Worm (Caenorhabditis elegans) whole organism, L1 larva: ENCODE measurements around the gene gld-3.

Source experiments
- ama-1 ChIP-seq: fragments of 150-350 bp; optimal IDR thresholded peaks from 2 replicates; lab custom pipeline; 2014
- ceh-8 ChIP-seq: fragments of 200-800 bp; sonication (Bioruptor generic); optimal IDR thresholded peaks from 2 replicates; lab custom pipeline; 2018; ENCODE audit warnings: mild to moderate bottlenecking, missing genetic modification characterization, moderate library complexity, missing compliant biosample characterization
- dsc-1 ChIP-seq: sonication (generic microtip); optimal IDR thresholded peaks from 2 replicates; lab custom pipeline; 2016; ENCODE audit warnings: mild to moderate bottlenecking, missing genetic modification characterization, missing compliant biosample characterization
- efl-1 ChIP-seq, 4 experiments: fragments of 150-350 bp; optimal IDR thresholded peaks in 3 of 4; peaks in 1 of 4; 1 replicate in 1 of 4; 2 replicates in 3 of 4; lab custom pipeline; 2014; ENCODE audit warnings: missing biosample characterization in 2 of 4, missing genetic modification characterization in 2 of 4, missing genetic modification reagents in 2 of 4
- efl-3 ChIP-seq: fragments of 200-800 bp; sonication (Bioruptor generic); optimal IDR thresholded peaks from 2 replicates; lab custom pipeline; 2018; ENCODE audit warnings: mild to moderate bottlenecking, missing genetic modification characterization, missing compliant biosample characterization
- egl-27 ChIP-seq, 2 experiments: fragments of 150-350 bp in 1 of 2; sonication (generic microtip); optimal IDR thresholded peaks; 3 replicates each; lab custom pipeline; 2017 to 2018; ENCODE audit warnings: missing biosample characterization in 2 of 2, missing genetic modification characterization in 2 of 2, missing genetic modification reagents in 2 of 2
- elt-2 ChIP-seq: sonication (generic microtip); optimal IDR thresholded peaks from 2 replicates; lab custom pipeline; 2016; ENCODE audit warnings: missing genetic modification characterization, mild to moderate bottlenecking, inconsistent platforms, missing compliant biosample characterization, missing genetic modification reagents
- elt-3 ChIP-seq, 6 experiments: fragments of 150-350 bp in 1 of 6; sonication (generic microtip); optimal IDR thresholded peaks; 2 replicates each; lab custom pipeline; 2017 to 2018; ENCODE audit warnings: missing biosample characterization in 6 of 6, missing genetic modification characterization in 6 of 6, inconsistent platforms in 1 of 6
- ets-5 ChIP-seq: fragments of 200-800 bp; sonication (Bioruptor generic); IDR thresholded peaks from 2 replicates; pipeline ENCODE4 v1.3.6; 2022; ENCODE audit warnings: missing genetic modification characterization, missing compliant biosample characterization
- fkh-8 ChIP-seq: sonication (generic microtip); optimal IDR thresholded peaks from 2 replicates; lab custom pipeline; 2016; ENCODE audit warnings: mild to moderate bottlenecking, missing genetic modification characterization, missing compliant biosample characterization
- grh-1 ChIP-seq: fragments of 200-800 bp; sonication (Bioruptor generic); IDR thresholded peaks from 2 replicates; pipeline ENCODE4 v1.3.6; 2022; ENCODE audit warnings: missing genetic modification reagents, missing genetic modification characterization, missing compliant biosample characterization
- hlh-4 ChIP-seq: sonication (generic microtip); optimal IDR thresholded peaks from 2 replicates; lab custom pipeline; 2016; ENCODE audit warnings: mild to moderate bottlenecking, missing genetic modification characterization, missing compliant biosample characterization
- lin-35 ChIP-seq, 2 experiments: fragments of 150-350 bp; optimal IDR thresholded peaks; 2 replicates each; lab custom pipeline; 2014; ENCODE audit warnings: missing biosample characterization in 2 of 2, missing genetic modification characterization in 2 of 2, missing genetic modification reagents in 2 of 2
- lin-39 ChIP-seq: fragments of 150-350 bp; optimal IDR thresholded peaks from 2 replicates; lab custom pipeline; 2014; ENCODE audit warnings: missing biosample characterization, missing genetic modification reagents, missing genetic modification characterization
- lir-3 ChIP-seq: sonication (generic microtip); optimal IDR thresholded peaks from 2 replicates; lab custom pipeline; 2016; ENCODE audit warnings: mild to moderate bottlenecking, missing genetic modification characterization, moderate library complexity, missing compliant biosample characterization; ENCODE audit not compliant: poor library complexity
- lsy-2 ChIP-seq, 2 experiments: fragments of 150-350 bp; optimal IDR thresholded peaks; 2 replicates each; lab custom pipeline; 2014; ENCODE audit warnings: missing biosample characterization in 2 of 2, missing genetic modification characterization in 2 of 2
- mab-9 ChIP-seq: fragments of 200-800 bp; sonication (Bioruptor generic); IDR thresholded peaks from 2 replicates; pipeline ENCODE4 v1.3.6; 2022; ENCODE audit warnings: missing genetic modification reagents, missing genetic modification characterization, missing compliant biosample characterization
- mdl-1 ChIP-seq, 2 experiments: fragments of 150-350 bp; optimal IDR thresholded peaks; 2 replicates each; lab custom pipeline; 2014 to 2017; ENCODE audit warnings: missing biosample characterization in 2 of 2, missing genetic modification characterization in 2 of 2, inconsistent platforms in 1 of 2
- mef-2 ChIP-seq: fragments of 150-350 bp; optimal IDR thresholded peaks from 2 replicates; lab custom pipeline; 2014; ENCODE audit warnings: missing biosample characterization, missing genetic modification characterization
- mep-1 ChIP-seq: fragments of 150-350 bp; optimal IDR thresholded peaks from 2 replicates; lab custom pipeline; 2014; ENCODE audit warnings: missing biosample characterization, missing genetic modification characterization
- nhr-11 ChIP-seq: fragments of 150-350 bp; optimal IDR thresholded peaks from 2 replicates; lab custom pipeline; 2014; ENCODE audit warnings: missing biosample characterization, missing genetic modification characterization
- nhr-20 ChIP-seq: sonication (generic microtip); optimal IDR thresholded peaks from 2 replicates; lab custom pipeline; 2016; ENCODE audit warnings: mild to moderate bottlenecking, missing genetic modification characterization, missing compliant biosample characterization
- nhr-47 ChIP-seq: sonication (generic microtip); optimal IDR thresholded peaks from 2 replicates; lab custom pipeline; 2016; ENCODE audit warnings: mild to moderate bottlenecking, missing genetic modification characterization, moderate library complexity, missing compliant biosample characterization
- nhr-85 ChIP-seq: sonication (generic microtip); peaks from one replicate; lab custom pipeline; 2016; ENCODE audit warnings: missing genetic modification characterization, inconsistent platforms, missing compliant biosample characterization
- nhr-90 ChIP-seq: sonication (generic microtip); optimal IDR thresholded peaks from 2 replicates; lab custom pipeline; 2016; ENCODE audit warnings: mild to moderate bottlenecking, missing genetic modification characterization, missing compliant biosample characterization; ENCODE audit not compliant: poor library complexity
- pag-3 ChIP-seq: sonication (generic microtip); optimal IDR thresholded peaks from 2 replicates; lab custom pipeline; 2017; ENCODE audit warnings: missing genetic modification characterization, mild to moderate bottlenecking, missing compliant biosample characterization, antibody characterized with exemption, borderline replicate concordance; ENCODE audit not compliant: insufficient read depth
- pax-3 ChIP-seq: fragments of 200-800 bp; sonication (Bioruptor generic); optimal IDR thresholded peaks from 2 replicates; lab custom pipeline; 2018; ENCODE audit warnings: mild to moderate bottlenecking, missing genetic modification characterization, moderate library complexity, missing compliant biosample characterization
- pqm-1 ChIP-seq: sonication (generic microtip); optimal IDR thresholded peaks from 3 replicates; lab custom pipeline; 2017; ENCODE audit warnings: missing biosample characterization, missing genetic modification characterization
- snpc-4 ChIP-seq: fragments of 150-350 bp; optimal IDR thresholded peaks from 2 replicates; lab custom pipeline; 2014; ENCODE audit warnings: missing biosample characterization, missing genetic modification characterization
- snu-23 ChIP-seq: sonication (generic microtip); optimal IDR thresholded peaks from 2 replicates; lab custom pipeline; 2016; ENCODE audit warnings: missing genetic modification characterization, missing compliant biosample characterization
- sox-4 ChIP-seq: sonication (generic microtip); optimal IDR thresholded peaks from 2 replicates; lab custom pipeline; 2016; ENCODE audit warnings: missing genetic modification characterization, missing compliant biosample characterization
- sptf-1 ChIP-seq: fragments of 150-350 bp; optimal IDR thresholded peaks from 2 replicates; lab custom pipeline; 2014; ENCODE audit warnings: missing biosample characterization, missing genetic modification characterization
- swsn-7 ChIP-seq: sonication (generic microtip); optimal IDR thresholded peaks from 2 replicates; lab custom pipeline; 2016; ENCODE audit warnings: missing genetic modification characterization, missing compliant biosample characterization
- tbx-2 ChIP-seq: sonication (generic microtip); optimal IDR thresholded peaks from 2 replicates; lab custom pipeline; 2016; ENCODE audit warnings: missing genetic modification characterization, missing compliant biosample characterization
- tlp-1 ChIP-seq: fragments of 150-350 bp; optimal IDR thresholded peaks from 2 replicates; lab custom pipeline; 2014; ENCODE audit warnings: missing biosample characterization, missing genetic modification characterization
- vab-15 ChIP-seq: sonication (generic microtip); optimal IDR thresholded peaks from 2 replicates; lab custom pipeline; 2017; ENCODE audit warnings: missing genotype, mild to moderate bottlenecking, missing genetic modification characterization, missing compliant biosample characterization
- ztf-11 ChIP-seq, 2 experiments: sonication (generic microtip); optimal IDR thresholded peaks; 2 replicates each; lab custom pipeline; 2016 to 2017; ENCODE audit warnings: missing genetic modification characterization in 2 of 2, missing biosample characterization in 1 of 2, missing compliant biosample characterization in 1 of 2

Gene gld-3

ce11 chrII:7126457-7126856 lies 6.0 kb upstream of the gld-3 start, which contains the start of gene F10E7.1:
Gene F10E7.1 (plus strand): TSS chrII:7126757.
- TF ChIP-seq mdl-1 (tag; optimal IDR thresholded peaks at IDR 0.05; lab: Kevin White, UChicago) (no peak), efl-3 (GFP tag; lab: Kevin White, UChicago) (no peak), tlp-1 (tag; lab: Kevin White, UChicago) (no peak), lir-3 (tag; lab: Kevin White, UChicago) (no peak), mab-9 (no peak), snu-23 (GFP tag; lab: Kevin White, UChicago) (no peak), tbx-2 (no peak), pqm-1 (tag; lab: Kevin White, UChicago) (no peak), swsn-7 (tag; lab: Kevin White, UChicago) (no peak), lin-39 (tag; lab: Kevin White, UChicago) (no peak), sptf-1 (tag; lab: Kevin White, UChicago) (no peak)

DNA sequence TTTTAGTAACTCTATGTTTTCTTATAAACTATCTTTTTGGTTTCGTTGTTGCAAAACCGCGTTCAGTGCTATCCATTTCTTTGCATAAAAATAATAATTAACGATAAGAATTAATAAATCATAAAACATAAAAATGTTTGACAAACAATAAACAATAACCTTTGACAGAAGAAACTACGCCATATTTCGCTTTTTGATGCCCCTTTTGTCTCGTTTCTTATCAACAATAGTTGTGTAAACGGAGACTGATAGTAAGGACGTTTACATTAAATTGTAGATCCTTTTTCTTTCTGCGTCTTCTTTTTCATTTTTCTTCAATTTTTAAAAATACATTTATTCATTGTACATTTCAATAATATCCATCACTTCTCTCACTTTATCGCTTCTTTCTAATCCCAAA lies 6.6 kb downstream of the gld-3 start:
- TF ChIP-seq nhr-90 (peak; percentile 30), pag-3 (tag; lab: Kevin White, UChicago) (no peak), snu-23 (GFP tag; lab: Kevin White, UChicago) (no peak), lin-35 (GFP tag; optimal IDR thresholded peaks at IDR 0.05; lab: Kevin White, UChicago) (peak in 1 of 2 experiments; percentile 30), elt-2 (tag; lab: Kevin White, UChicago) (peak; percentile 72), elt-3 (tag; optimal IDR thresholded peaks at IDR 0.05; lab: Kevin White, UChicago) (peak in 1 of 6 experiments; percentile 1), nhr-20 (tag; lab: Kevin White, UChicago) (peak; percentile 24), egl-27 (tag; optimal IDR thresholded peaks at IDR 0.05; lab: Kevin White, UChicago) (no peak)

DNA sequence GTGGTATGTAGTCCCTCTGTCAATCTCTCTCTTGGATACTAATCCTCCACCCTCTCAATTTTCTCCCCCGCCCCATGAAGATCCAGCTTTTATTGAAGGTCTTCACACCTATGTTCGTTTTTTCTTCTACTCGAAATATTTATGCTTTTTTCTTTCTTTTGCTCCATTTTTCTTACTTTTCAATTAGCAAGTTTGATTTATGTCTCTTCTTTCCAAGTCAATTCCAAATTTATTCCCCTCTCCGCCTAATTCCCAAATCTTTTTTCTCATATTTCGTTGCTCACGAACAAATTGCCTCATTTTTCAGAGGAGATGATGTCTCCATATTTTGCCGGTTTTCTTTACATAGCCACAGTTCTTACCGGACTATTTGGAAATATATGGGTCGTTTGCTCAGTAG lies 11.9 kb downstream of the gld-3 start, which contains the start of gene npr-31:
npr-31 (plus strand) TSS at position 301 of the 400 bp plus-strand sequence.
- TF ChIP-seq pax-3 (tag; lab: Kevin White, UChicago) (no peak), ama-1 (no peak), nhr-85 (no peak), egl-27 (tag; optimal IDR thresholded peaks at IDR 0.05; lab: Kevin White, UChicago) (no peak), fkh-8 (tag; lab: Kevin White, UChicago) (no peak), mep-1 (tag; lab: Kevin White, UChicago) (no peak), pqm-1 (tag; lab: Kevin White, UChicago) (no peak), lsy-2 (tag; optimal IDR thresholded peaks at IDR 0.05; lab: Kevin White, UChicago) (no peak), ztf-11 (tag; optimal IDR thresholded peaks at IDR 0.05; lab: Kevin White, UChicago) (no peak), nhr-11 (tag; lab: Kevin White, UChicago) (no peak), efl-3 (GFP tag; lab: Kevin White, UChicago) (no peak), hlh-4 (no peak)

ce11 chrII:7146240-7146639 lies 13.8 kb downstream of the gld-3 start:
- peak; percentile 17 for TF ChIP-seq sox-4
- TF ChIP-seq pax-3 (tag; lab: Kevin White, UChicago): peak; percentile 73
- TF ChIP-seq elt-3 (tag; optimal IDR thresholded peaks at IDR 0.05; lab: Kevin White, UChicago): no peak
- peak; percentile 99 for TF ChIP-seq dsc-1 (tag; lab: Kevin White, UChicago)
- no peak for TF ChIP-seq snpc-4 (tag; lab: Kevin White, UChicago)
- no peak for TF ChIP-seq snu-23 (GFP tag; lab: Kevin White, UChicago)
- TF ChIP-seq efl-1 (optimal IDR thresholded peaks at IDR 0.05; lab: Kevin White, UChicago): no peak
- TF ChIP-seq efl-1 (GFP tag; optimal IDR thresholded peaks at IDR 0.05 in 1 of 2; lab: Kevin White, UChicago): peak in 1 of 2 experiments; percentile 67
- peak; percentile 8 for TF ChIP-seq ceh-8 (GFP tag; lab: Kevin White, UChicago)
- TF ChIP-seq fkh-8 (tag; lab: Kevin White, UChicago): no peak
- TF ChIP-seq vab-15 (tag; lab: Kevin White, UChicago): no peak
- TF ChIP-seq mef-2 (tag; lab: Kevin White, UChicago): no peak
- TF ChIP-seq ets-5 (GFP tag; lab: Robert Waterston, UW): no peak
- TF ChIP-seq grh-1 (GFP tag; lab: Robert Waterston, UW): no peak
- peak; percentile 30 for TF ChIP-seq nhr-47 (tag; lab: Kevin White, UChicago)
